Worm (Caenorhabditis elegans): ENCODE measurements around the gene R07C3.13.

Gene R07C3.13

DNA sequence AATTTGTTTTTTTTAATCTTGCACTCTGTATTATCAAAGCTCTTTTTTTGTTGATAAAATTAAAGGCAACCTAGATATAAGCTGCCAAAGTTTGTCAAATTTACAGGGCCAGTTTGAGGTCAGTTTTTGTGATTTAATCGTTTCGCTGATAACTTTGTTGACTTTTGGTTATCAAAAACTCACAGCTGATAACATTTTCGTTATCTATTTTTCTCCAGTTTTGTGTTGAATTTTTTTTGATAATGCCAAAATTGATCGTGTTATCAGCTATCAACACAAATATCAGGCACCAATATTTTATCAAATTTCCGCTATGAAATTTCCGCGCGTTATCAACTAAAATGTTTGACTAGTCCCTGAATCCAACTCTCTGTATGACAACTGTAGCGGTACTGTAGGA is 12.0 kb downstream of the R07C3.13 start:
- TF ChIP-seq jun-1 (tag; optimal IDR thresholded peaks at IDR 0.05) (peak; percentile 93), elt-2 (tag; optimal IDR thresholded peaks at IDR 0.05) (peak; percentile 100), pqm-1 (tag; optimal IDR thresholded peaks at IDR 0.05) (peak; percentile 100), snpc-4 (tag; optimal IDR thresholded peaks at IDR 0.05) (no peak), ama-1 (optimal IDR thresholded peaks at IDR 0.05) (no peak), dsc-1 (tag; optimal IDR thresholded peaks at IDR 0.05) (no peak), fos-1 (tag; optimal IDR thresholded peaks at IDR 0.05) (no peak), nhr-90 (tag; optimal IDR thresholded peaks at IDR 0.05; ENCODE audit: poor library complexity) (peak; percentile 31), snu-23 (GFP tag; optimal IDR thresholded peaks at IDR 0.05) (no peak), C04F5.9 (tag; optimal IDR thresholded peaks at IDR 0.05) (no peak), efl-1 (optimal IDR thresholded peaks at IDR 0.05) (no peak), efl-1 (GFP tag; optimal IDR thresholded peaks at IDR 0.05 in 1 of 2) (peak in 1 of 2 experiments; percentile 83), lin-35 (GFP tag; optimal IDR thresholded peaks at IDR 0.05) (peak in 1 of 2 experiments; percentile 48), tlp-1 (tag; optimal IDR thresholded peaks at IDR 0.05) (peak; percentile 91), nhr-11 (tag; optimal IDR thresholded peaks at IDR 0.05) (no peak), dpl-1 (GFP tag; optimal IDR thresholded peaks at IDR 0.05) (no peak), elt-3 (tag; optimal IDR thresholded peaks at IDR 0.05) (no peak), nhr-20 (tag; optimal IDR thresholded peaks at IDR 0.05) (peak; percentile 42), lin-14 (GFP tag; optimal IDR thresholded peaks at IDR 0.05) (peak; percentile 27), rnt-1 (tag; optimal IDR thresholded peaks at IDR 0.05) (no peak), pax-3 (tag; optimal IDR thresholded peaks at IDR 0.05) (peak; percentile 73), unc-30 (tag; optimal IDR thresholded peaks at IDR 0.05) (no peak)

DNA sequence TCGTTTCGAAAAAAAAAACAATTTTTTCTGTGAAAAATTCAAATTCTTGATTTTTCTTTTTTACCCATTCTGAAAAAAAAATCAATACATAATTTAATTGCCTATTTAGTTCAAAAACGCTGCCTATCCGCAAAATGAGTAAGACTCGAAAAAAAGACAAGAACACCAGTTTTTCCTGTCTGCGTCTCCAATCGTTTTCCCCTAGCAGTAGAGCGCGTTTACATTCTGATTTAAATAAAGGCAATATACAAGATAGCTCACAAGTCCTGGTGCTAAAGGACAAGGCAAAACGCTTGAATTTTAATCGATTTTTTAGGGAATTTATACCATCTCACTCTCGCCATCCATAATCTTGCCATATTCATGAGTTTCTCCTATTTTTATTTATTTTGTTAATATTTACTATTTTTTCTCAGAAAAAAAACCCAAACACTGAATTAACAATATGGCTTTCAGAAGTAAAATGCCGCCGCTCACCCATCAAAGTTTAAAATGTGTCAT is 14.0 kb downstream of the R07C3.13 start, which contains the start of gene fbxc-33:
Gene fbxc-33, plus strand, starts transcription at position 451 of the 501 bp plus-strand sequence.
- TF ChIP-seq F16B12.6 (tag; optimal IDR thresholded peaks at IDR 0.05), result peak; percentile 30
- peak; percentile 29 for TF ChIP-seq C16A3.4 (tag; optimal IDR thresholded peaks at IDR 0.05)
- peak in 2 of 3 experiments; percentile 27 to 62 for TF ChIP-seq dpl-1 (GFP tag; optimal IDR thresholded peaks at IDR 0.05)
- TF ChIP-seq fkh-10 (GFP tag; optimal IDR thresholded peaks at IDR 0.05), result no peak
- peak; percentile 38 for TF ChIP-seq skn-1 (tag; optimal IDR thresholded peaks at IDR 0.05)
- peak; percentile 13 for TF ChIP-seq snpc-4 (tag; optimal IDR thresholded peaks at IDR 0.05)
- peak; percentile 0 for TF ChIP-seq nhr-85 (tag)
- TF ChIP-seq ceh-82 (tag; optimal IDR thresholded peaks at IDR 0.05), result peak in 1 of 3 experiments; percentile 31
- TF ChIP-seq swsn-7 (tag; optimal IDR thresholded peaks at IDR 0.05), result peak; percentile 26
- TF ChIP-seq lin-35 (GFP tag; optimal IDR thresholded peaks at IDR 0.05), result peak; percentile 23 to 43
- peak; percentile 4 for TF ChIP-seq nhr-20 (tag; optimal IDR thresholded peaks at IDR 0.05)
- no peak for TF ChIP-seq xbp-1 (tag; optimal IDR thresholded peaks at IDR 0.05)
- TF ChIP-seq nhr-47 (tag; optimal IDR thresholded peaks at IDR 0.05), result no peak
- TF ChIP-seq nhr-76 (tag; optimal IDR thresholded peaks at IDR 0.05), result no peak
- TF ChIP-seq nhr-71 (tag; optimal IDR thresholded peaks at IDR 0.05), result no peak
- peak; percentile 31 to 66 for TF ChIP-seq lsy-2 (tag; optimal IDR thresholded peaks at IDR 0.05)
- TF ChIP-seq lin-14 (GFP tag; optimal IDR thresholded peaks at IDR 0.05), result peak; percentile 57
- peak; percentile 34 for TF ChIP-seq rnt-1 (tag; optimal IDR thresholded peaks at IDR 0.05)
- TF ChIP-seq efl-1 (optimal IDR thresholded peaks at IDR 0.05), result peak; percentile 63 to 64
- peak; percentile 58 to 92 for TF ChIP-seq efl-1 (GFP tag; optimal IDR thresholded peaks at IDR 0.05 in 1 of 2)
- peak; percentile 41 for TF ChIP-seq elt-2 (tag; optimal IDR thresholded peaks at IDR 0.05)
- peak; percentile 62 for TF ChIP-seq lin-15B (tag; optimal IDR thresholded peaks at IDR 0.05)
- no peak for TF ChIP-seq ztf-4 (tag; optimal IDR thresholded peaks at IDR 0.05)

DNA sequence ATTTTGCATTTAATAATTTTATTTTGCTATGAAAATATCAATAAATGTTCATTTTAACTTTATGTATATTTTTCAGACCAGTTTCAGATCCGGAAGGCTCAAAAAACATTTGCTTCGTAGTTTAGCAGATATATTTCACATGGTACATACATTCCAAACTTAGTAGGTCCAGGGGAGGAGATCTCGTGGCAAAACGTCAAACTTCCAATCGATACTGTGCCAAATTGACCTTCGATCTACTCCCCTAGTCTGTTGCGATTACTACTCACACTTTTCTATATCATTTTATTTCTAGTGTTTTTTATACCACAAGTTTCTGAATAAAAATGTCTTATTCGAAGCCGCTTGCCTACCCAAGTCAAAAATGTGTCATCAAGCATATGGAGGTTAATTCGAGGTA is 15.6 kb downstream of the R07C3.13 start, which contains the start of gene fbxc-31:
Gene fbxc-31, plus strand, starts transcription at position 301 of the 400 bp plus-strand sequence.
- TF ChIP-seq efl-1 (optimal IDR thresholded peaks at IDR 0.05), result no peak
- peak in 1 of 2 experiments; percentile 15 for TF ChIP-seq efl-1 (GFP tag; optimal IDR thresholded peaks at IDR 0.05 in 1 of 2)
- TF ChIP-seq unc-130 (tag; optimal IDR thresholded peaks at IDR 0.05), result no peak

DNA sequence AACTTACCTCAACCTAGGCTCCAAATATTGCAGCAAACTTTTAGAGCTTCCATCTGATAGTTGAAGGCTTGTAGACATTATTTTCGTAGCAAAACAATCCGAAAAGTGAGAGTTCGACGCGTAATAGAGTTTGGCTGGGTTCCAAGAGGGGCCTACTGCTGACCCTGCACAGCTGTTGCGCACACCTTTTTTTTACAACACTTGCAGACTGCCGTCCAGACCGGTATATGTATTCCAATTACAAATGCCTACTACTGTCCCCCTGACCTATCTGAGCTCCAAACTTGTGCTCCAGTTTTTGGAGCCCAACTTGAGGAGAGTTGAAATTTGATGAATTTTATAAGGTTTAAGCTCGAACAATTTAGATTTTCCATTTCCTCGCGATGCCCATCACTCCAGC is 17.7 kb downstream of the R07C3.13 start, which contains the start of the genes fbxc-24 and fbxc-27:
Gene fbxc-24, minus strand, starts transcription at position 101 of the 400 bp plus-strand sequence.
Gene fbxc-27, plus strand, starts transcription at position 216 of the 400 bp plus-strand sequence.
- TF ChIP-seq swsn-7 (tag; optimal IDR thresholded peaks at IDR 0.05) (no peak), rnt-1 (tag; optimal IDR thresholded peaks at IDR 0.05) (no peak), ceh-82 (tag; optimal IDR thresholded peaks at IDR 0.05) (no peak), dsc-1 (tag; optimal IDR thresholded peaks at IDR 0.05) (no peak), lin-39 (tag; optimal IDR thresholded peaks at IDR 0.05) (no peak), lsy-2 (tag; optimal IDR thresholded peaks at IDR 0.05) (no peak), nhr-84 (tag; optimal IDR thresholded peaks at IDR 0.05) (no peak), nhr-77 (tag; optimal IDR thresholded peaks at IDR 0.05) (no peak), sox-4 (tag; optimal IDR thresholded peaks at IDR 0.05) (no peak), ceh-88 (GFP tag; IDR thresholded peaks at IDR 0.05) (no peak), pag-3 (tag; optimal IDR thresholded peaks at IDR 0.05; ENCODE audit: borderline replicate concordance, insufficient read depth) (no peak), mdl-1 (tag; optimal IDR thresholded peaks at IDR 0.05) (no peak), lin-13 (GFP tag; optimal IDR thresholded peaks at IDR 0.05) (no peak), xbp-1 (tag; optimal IDR thresholded peaks at IDR 0.05) (no peak), ceh-90 (tag; optimal IDR thresholded peaks at IDR 0.05) (no peak)

Measured in whole organism, L1 larva.